Worm (Caenorhabditis elegans) whole organism, L1 larva: Measurements from ENCODE around the gene C56G2.5.

ENCODE experiments used
- C04F5.9 ChIP-seq: sonication (generic microtip); optimal IDR thresholded peaks from 2 replicates; lab custom pipeline; 2016; ENCODE audit warnings: missing genetic modification characterization, missing compliant biosample characterization
- C16A3.4 ChIP-seq: fragments of 150-350 bp; optimal IDR thresholded peaks from 2 replicates; lab custom pipeline; 2014; ENCODE audit warnings: missing biosample characterization, missing genetic modification characterization
- F16B12.6 ChIP-seq: fragments of 150-350 bp; optimal IDR thresholded peaks from 2 replicates; lab custom pipeline; 2014; ENCODE audit warnings: missing biosample characterization, missing genetic modification characterization
- Y116A8C.19 ChIP-seq: sonication (generic microtip); optimal IDR thresholded peaks from 2 replicates; lab custom pipeline; 2016; ENCODE audit warnings: missing compliant biosample characterization, missing genetic modification characterization, borderline replicate concordance
- alr-1 ChIP-seq: fragments of 200-800 bp; sonication (Bioruptor generic); optimal IDR thresholded peaks from 2 replicates; lab custom pipeline; 2018; ENCODE audit warnings: borderline replicate concordance, mild to moderate bottlenecking, missing genetic modification characterization, missing compliant biosample characterization
- blmp-1 ChIP-seq: fragments of 150-350 bp; optimal IDR thresholded peaks from 2 replicates; lab custom pipeline; 2014; ENCODE audit warnings: missing biosample characterization, missing genetic modification characterization
- ceh-63 ChIP-seq: fragments of 200-800 bp; sonication (Bioruptor generic); optimal IDR thresholded peaks from 2 replicates; lab custom pipeline; 2018; ENCODE audit warnings: mild to moderate bottlenecking, missing genetic modification characterization, missing compliant biosample characterization
- ceh-8 ChIP-seq: fragments of 200-800 bp; sonication (Bioruptor generic); optimal IDR thresholded peaks from 2 replicates; lab custom pipeline; 2018; ENCODE audit warnings: mild to moderate bottlenecking, missing genetic modification characterization, moderate library complexity, missing compliant biosample characterization
- ceh-90 ChIP-seq: sonication (generic microtip); optimal IDR thresholded peaks from 2 replicates; lab custom pipeline; 2016; ENCODE audit warnings: missing genetic modification characterization, missing compliant biosample characterization
- dsc-1 ChIP-seq: sonication (generic microtip); optimal IDR thresholded peaks from 2 replicates; lab custom pipeline; 2016; ENCODE audit warnings: mild to moderate bottlenecking, missing genetic modification characterization, missing compliant biosample characterization
- efl-1 ChIP-seq, 4 experiments: fragments of 150-350 bp; optimal IDR thresholded peaks in 3 of 4; peaks in 1 of 4; 1 replicate in 1 of 4; 2 replicates in 3 of 4; lab custom pipeline; 2014; ENCODE audit warnings: missing biosample characterization in 2 of 4, missing genetic modification characterization in 2 of 4, missing genetic modification reagents in 2 of 4
- efl-3 ChIP-seq: fragments of 200-800 bp; sonication (Bioruptor generic); optimal IDR thresholded peaks from 2 replicates; lab custom pipeline; 2018; ENCODE audit warnings: mild to moderate bottlenecking, missing genetic modification characterization, missing compliant biosample characterization
- egl-13 ChIP-seq: sonication (generic microtip); optimal IDR thresholded peaks from 2 replicates; lab custom pipeline; 2016; ENCODE audit warnings: missing genotype, missing genetic modification reagents, missing genetic modification characterization, missing compliant biosample characterization
- elt-2 ChIP-seq: sonication (generic microtip); optimal IDR thresholded peaks from 2 replicates; lab custom pipeline; 2016; ENCODE audit warnings: missing genetic modification characterization, mild to moderate bottlenecking, inconsistent platforms, missing compliant biosample characterization, missing genetic modification reagents
- fkh-4 ChIP-seq: sonication (generic microtip); optimal IDR thresholded peaks from 2 replicates; lab custom pipeline; 2016; ENCODE audit warnings: missing compliant biosample characterization, missing genetic modification characterization, borderline replicate concordance
- grh-1 ChIP-seq: fragments of 200-800 bp; sonication (Bioruptor generic); IDR thresholded peaks from 2 replicates; pipeline ENCODE4 v1.3.6; 2022; ENCODE audit warnings: missing genetic modification reagents, missing genetic modification characterization, missing compliant biosample characterization
- hlh-4 ChIP-seq: sonication (generic microtip); optimal IDR thresholded peaks from 2 replicates; lab custom pipeline; 2016; ENCODE audit warnings: mild to moderate bottlenecking, missing genetic modification characterization, missing compliant biosample characterization
- irx-1 ChIP-seq: sonication (generic microtip); optimal IDR thresholded peaks from 2 replicates; lab custom pipeline; 2016; ENCODE audit warnings: missing genetic modification characterization, missing compliant biosample characterization
- lin-13 ChIP-seq: fragments of 150-350 bp; optimal IDR thresholded peaks from 2 replicates; lab custom pipeline; 2014; ENCODE audit warnings: missing biosample characterization, missing genetic modification reagents, missing genetic modification characterization
- lin-35 ChIP-seq, 2 experiments: fragments of 150-350 bp; optimal IDR thresholded peaks; 2 replicates each; lab custom pipeline; 2014; ENCODE audit warnings: missing biosample characterization in 2 of 2, missing genetic modification characterization in 2 of 2, missing genetic modification reagents in 2 of 2
- lir-3 ChIP-seq: sonication (generic microtip); optimal IDR thresholded peaks from 2 replicates; lab custom pipeline; 2016; ENCODE audit warnings: mild to moderate bottlenecking, missing genetic modification characterization, moderate library complexity, missing compliant biosample characterization; ENCODE audit not compliant: poor library complexity
- lsy-2 ChIP-seq, 2 experiments: fragments of 150-350 bp; optimal IDR thresholded peaks; 2 replicates each; lab custom pipeline; 2014; ENCODE audit warnings: missing biosample characterization in 2 of 2, missing genetic modification characterization in 2 of 2
- mdl-1 ChIP-seq, 2 experiments: fragments of 150-350 bp; optimal IDR thresholded peaks; 2 replicates each; lab custom pipeline; 2014 to 2017; ENCODE audit warnings: missing biosample characterization in 2 of 2, missing genetic modification characterization in 2 of 2, inconsistent platforms in 1 of 2
- mep-1 ChIP-seq: fragments of 150-350 bp; optimal IDR thresholded peaks from 2 replicates; lab custom pipeline; 2014; ENCODE audit warnings: missing biosample characterization, missing genetic modification characterization
- nhr-19 ChIP-seq: fragments of 200-800 bp; sonication (Bioruptor generic); conservative IDR thresholded peaks from 2 replicates; pipeline ENCODE4 v1.3.6; 2022; ENCODE audit warnings: missing genetic modification characterization, missing compliant biosample characterization
- nhr-237 ChIP-seq: fragments of 150-350 bp; optimal IDR thresholded peaks from 2 replicates; lab custom pipeline; 2014; ENCODE audit warnings: missing biosample characterization, missing genetic modification characterization
- nhr-28 ChIP-seq: fragments of 150-350 bp; optimal IDR thresholded peaks from 2 replicates; lab custom pipeline; 2014; ENCODE audit warnings: missing biosample characterization, missing genetic modification characterization
- nhr-47 ChIP-seq: sonication (generic microtip); optimal IDR thresholded peaks from 2 replicates; lab custom pipeline; 2016; ENCODE audit warnings: mild to moderate bottlenecking, missing genetic modification characterization, moderate library complexity, missing compliant biosample characterization
- nhr-71 ChIP-seq: sonication (generic microtip); optimal IDR thresholded peaks from 2 replicates; lab custom pipeline; 2016; ENCODE audit warnings: mild to moderate bottlenecking, missing genetic modification characterization, moderate library complexity, missing compliant biosample characterization
- nhr-76 ChIP-seq: sonication (generic microtip); optimal IDR thresholded peaks from 2 replicates; lab custom pipeline; 2017; ENCODE audit warnings: missing biosample characterization, missing genetic modification characterization
- nhr-84 ChIP-seq: sonication (generic microtip); optimal IDR thresholded peaks from 2 replicates; lab custom pipeline; 2017; ENCODE audit warnings: missing biosample characterization, missing genetic modification characterization
- nhr-85 ChIP-seq: sonication (generic microtip); peaks from one replicate; lab custom pipeline; 2016; ENCODE audit warnings: missing genetic modification characterization, inconsistent platforms, missing compliant biosample characterization
- nhr-90 ChIP-seq: sonication (generic microtip); optimal IDR thresholded peaks from 2 replicates; lab custom pipeline; 2016; ENCODE audit warnings: mild to moderate bottlenecking, missing genetic modification characterization, missing compliant biosample characterization; ENCODE audit not compliant: poor library complexity
- pag-3 ChIP-seq: sonication (generic microtip); optimal IDR thresholded peaks from 2 replicates; lab custom pipeline; 2017; ENCODE audit warnings: missing genetic modification characterization, mild to moderate bottlenecking, missing compliant biosample characterization, antibody characterized with exemption, borderline replicate concordance; ENCODE audit not compliant: insufficient read depth
- pqm-1 ChIP-seq: sonication (generic microtip); optimal IDR thresholded peaks from 3 replicates; lab custom pipeline; 2017; ENCODE audit warnings: missing biosample characterization, missing genetic modification characterization
- rnt-1 ChIP-seq: sonication (generic microtip); optimal IDR thresholded peaks from 2 replicates; lab custom pipeline; 2016; ENCODE audit warnings: mild to moderate bottlenecking, missing genetic modification characterization, moderate library complexity, missing compliant biosample characterization
- skn-1 ChIP-seq: fragments of 150-350 bp; optimal IDR thresholded peaks from 2 replicates; lab custom pipeline; 2014; ENCODE audit warnings: missing biosample characterization, missing genetic modification characterization
- snpc-4 ChIP-seq: fragments of 150-350 bp; optimal IDR thresholded peaks from 2 replicates; lab custom pipeline; 2014; ENCODE audit warnings: missing biosample characterization, missing genetic modification characterization
- snu-23 ChIP-seq: sonication (generic microtip); optimal IDR thresholded peaks from 2 replicates; lab custom pipeline; 2016; ENCODE audit warnings: missing genetic modification characterization, missing compliant biosample characterization
- sox-4 ChIP-seq: sonication (generic microtip); optimal IDR thresholded peaks from 2 replicates; lab custom pipeline; 2016; ENCODE audit warnings: missing genetic modification characterization, missing compliant biosample characterization
- sptf-1 ChIP-seq: fragments of 150-350 bp; optimal IDR thresholded peaks from 2 replicates; lab custom pipeline; 2014; ENCODE audit warnings: missing biosample characterization, missing genetic modification characterization
- swsn-7 ChIP-seq: sonication (generic microtip); optimal IDR thresholded peaks from 2 replicates; lab custom pipeline; 2016; ENCODE audit warnings: missing genetic modification characterization, missing compliant biosample characterization
- tbx-2 ChIP-seq: sonication (generic microtip); optimal IDR thresholded peaks from 2 replicates; lab custom pipeline; 2016; ENCODE audit warnings: missing genetic modification characterization, missing compliant biosample characterization
- tlp-1 ChIP-seq: fragments of 150-350 bp; optimal IDR thresholded peaks from 2 replicates; lab custom pipeline; 2014; ENCODE audit warnings: missing biosample characterization, missing genetic modification characterization
- unc-30 ChIP-seq: sonication (generic microtip); optimal IDR thresholded peaks from 2 replicates; lab custom pipeline; 2017; ENCODE audit warnings: missing biosample characterization, missing genetic modification characterization
- unc-62 ChIP-seq: fragments of 150-350 bp; optimal IDR thresholded peaks from 2 replicates; lab custom pipeline; 2014; ENCODE audit warnings: missing biosample characterization, missing genetic modification reagents, missing genetic modification characterization
- unc-86 ChIP-seq: sonication (generic microtip); optimal IDR thresholded peaks from 2 replicates; lab custom pipeline; 2016; ENCODE audit warnings: missing genetic modification characterization, missing compliant biosample characterization
- unc-98 ChIP-seq: fragments of 200-800 bp; sonication (Bioruptor generic); IDR thresholded peaks from 2 replicates; pipeline ENCODE4 v1.3.6; 2022; ENCODE audit warnings: missing genetic modification characterization, missing compliant biosample characterization
- vab-15 ChIP-seq: sonication (generic microtip); optimal IDR thresholded peaks from 2 replicates; lab custom pipeline; 2017; ENCODE audit warnings: missing genotype, mild to moderate bottlenecking, missing genetic modification characterization, missing compliant biosample characterization
- xbp-1 ChIP-seq: sonication (generic microtip); optimal IDR thresholded peaks from 2 replicates; lab custom pipeline; 2016; ENCODE audit warnings: missing genetic modification characterization, missing compliant biosample characterization
- ztf-11 ChIP-seq, 2 experiments: sonication (generic microtip); optimal IDR thresholded peaks; 2 replicates each; lab custom pipeline; 2016 to 2017; ENCODE audit warnings: missing genetic modification characterization in 2 of 2, missing biosample characterization in 1 of 2, missing compliant biosample characterization in 1 of 2
- ztf-4 ChIP-seq: fragments of 150-350 bp; optimal IDR thresholded peaks from 2 replicates; lab custom pipeline; 2014; ENCODE audit warnings: missing biosample characterization, missing genetic modification characterization

C56G2.5 gene

ce11 chrIII:6280070-6280596 lies 43.9 kb downstream of the C56G2.5 start, which contains the start of gene hmg-1.2 (continued):
- peak; percentile 58 for TF ChIP-seq lir-3 (tag; lab: Kevin White, UChicago)
- TF ChIP-seq elt-2 (tag; lab: Kevin White, UChicago) = peak; percentile 68
- TF ChIP-seq rnt-1 (tag; lab: Kevin White, UChicago) = peak; percentile 73
- TF ChIP-seq C16A3.4 (tag; lab: Kevin White, UChicago) = peak; percentile 74
- no peak for TF ChIP-seq pqm-1 (tag; lab: Kevin White, UChicago)
- TF ChIP-seq unc-62 (GFP tag; lab: Kevin White, UChicago) = no peak
- peak; percentile 83 for TF ChIP-seq unc-86 (tag; lab: Kevin White, UChicago)
- no peak for TF ChIP-seq sptf-1 (tag; lab: Kevin White, UChicago)
- peak in 1 of 2 experiments; percentile 52 for TF ChIP-seq ztf-11 (tag; optimal IDR thresholded peaks at IDR 0.05; lab: Kevin White, UChicago)
- peak; percentile 58 for TF ChIP-seq mep-1 (tag; lab: Kevin White, UChicago)
- TF ChIP-seq grh-1 (GFP tag; lab: Robert Waterston, UW) = peak; percentile 22; the same call in 1 of the 2 replicates
- TF ChIP-seq vab-15 = no peak
- no peak for TF ChIP-seq Y116A8C.19 (tag; lab: Kevin White, UChicago)
- peak; percentile 66 for TF ChIP-seq ceh-8 (GFP tag; lab: Kevin White, UChicago)
- TF ChIP-seq lin-35 (GFP tag; optimal IDR thresholded peaks at IDR 0.05; lab: Kevin White, UChicago) = peak; percentile 74 to 79
- TF ChIP-seq alr-1 = no peak
- TF ChIP-seq hlh-4 (tag; lab: Kevin White, UChicago) = no peak
- peak; percentile 69 for TF ChIP-seq nhr-90 (tag; lab: Kevin White, UChicago)
- no peak for TF ChIP-seq unc-98 (GFP tag; lab: Robert Waterston, UW)
- peak; percentile 40 for TF ChIP-seq blmp-1 (tag; lab: Kevin White, UChicago)
- TF ChIP-seq skn-1 (tag; lab: Kevin White, UChicago) = no peak
- TF ChIP-seq ztf-4 (tag; lab: Kevin White, UChicago) = peak; percentile 77
- TF ChIP-seq unc-30 (tag; lab: Kevin White, UChicago) = no peak
- peak; percentile 30 for TF ChIP-seq egl-13
- peak; percentile 96 for TF ChIP-seq snu-23 (GFP tag; lab: Kevin White, UChicago)
- TF ChIP-seq sox-4 (tag; lab: Kevin White, UChicago) = no peak
- peak; percentile 86 to 98 for TF ChIP-seq efl-1 (optimal IDR thresholded peaks at IDR 0.05; lab: Kevin White, UChicago)
- peak; percentile 50 to 96 for TF ChIP-seq efl-1 (GFP tag; optimal IDR thresholded peaks at IDR 0.05 in 1 of 2; lab: Kevin White, UChicago)
- peak; percentile 72 for TF ChIP-seq snpc-4 (tag; lab: Kevin White, UChicago)
- TF ChIP-seq swsn-7 = peak; percentile 92
- TF ChIP-seq nhr-71 (tag; lab: Kevin White, UChicago) = peak; percentile 94
- TF ChIP-seq nhr-76 (tag; lab: Kevin White, UChicago) = no peak
- TF ChIP-seq tlp-1 (tag; lab: Kevin White, UChicago) = no peak
- TF ChIP-seq F16B12.6 (tag; lab: Kevin White, UChicago) = no peak
- peak; percentile 83 for TF ChIP-seq nhr-47
- no peak for TF ChIP-seq nhr-28 (tag; lab: Kevin White, UChicago)
- TF ChIP-seq fkh-4 (tag; lab: Kevin White, UChicago) = peak; percentile 49
- TF ChIP-seq irx-1 (tag; lab: Kevin White, UChicago) = peak; percentile 75
- peak; percentile 89 for TF ChIP-seq nhr-19 (GFP tag; lab: Robert Waterston, UW)
- no peak for TF ChIP-seq ceh-63
- TF ChIP-seq efl-3 (GFP tag; lab: Kevin White, UChicago) = no peak
- peak; percentile 72 for TF ChIP-seq lin-13
- no peak for TF ChIP-seq nhr-237 (tag; lab: Kevin White, UChicago)
- peak; percentile 24 for TF ChIP-seq ceh-90 (tag; lab: Kevin White, UChicago)
- TF ChIP-seq xbp-1 = peak; percentile 77
- TF ChIP-seq nhr-85 = peak; percentile 92
- no peak for TF ChIP-seq nhr-84 (tag; lab: Kevin White, UChicago)
- TF ChIP-seq tbx-2 = peak; percentile 88
- no peak for TF ChIP-seq pag-3 (tag; lab: Kevin White, UChicago)
- no peak for TF ChIP-seq C04F5.9 (tag; lab: Kevin White, UChicago)
- TF ChIP-seq dsc-1 = peak; percentile 84
- peak; percentile 79 to 81 for TF ChIP-seq lsy-2 (tag; optimal IDR thresholded peaks at IDR 0.05; lab: Kevin White, UChicago)
- peak in 1 of 2 experiments; percentile 83 for TF ChIP-seq mdl-1 (tag; optimal IDR thresholded peaks at IDR 0.05; lab: Kevin White, UChicago)
